Fruit fly (Drosophila melanogaster): Measurements from ENCODE around the gene Jig.

The Jig gene

DNA sequence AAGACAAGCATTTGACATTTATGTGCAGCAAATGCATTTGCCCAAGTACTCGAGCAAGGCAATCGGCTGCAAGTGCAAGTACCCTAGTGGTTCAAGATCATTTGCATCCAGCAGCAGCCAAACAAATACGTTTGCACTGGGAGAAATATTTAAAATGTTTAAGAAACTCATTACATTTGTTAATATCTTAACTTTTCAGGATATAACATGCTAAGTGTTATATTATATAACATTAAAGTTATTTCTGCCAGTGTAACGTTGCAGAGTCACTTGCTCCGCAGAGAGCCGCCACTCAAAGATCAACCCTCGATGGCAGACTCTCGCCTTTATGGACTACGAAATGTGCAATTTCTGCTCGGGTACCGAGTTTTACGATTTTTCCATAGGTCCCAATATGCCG is 28.7 kb downstream of the Jig start (continued):
- TF ChIP-seq Meics (GFP tag; optimal IDR thresholded peaks at IDR 0.05) (no peak), HLH4C (GFP tag; IDR thresholded peaks at IDR 0.05; ENCODE audit: partially characterized antibody) (no peak), Sry-δ (GFP tag; optimal IDR thresholded peaks at IDR 0.05) (no peak), CG17385 (GFP tag; optimal IDR thresholded peaks at IDR 0.05) (no peak), Pdp1 (GFP tag; optimal IDR thresholded peaks at IDR 0.05) (peak in 1 of 2 experiments; percentile 85), Mad (GFP tag; optimal IDR thresholded peaks at IDR 0.05) (no peak), Elba2 (GFP tag; optimal IDR thresholded peaks at IDR 0.05) (no peak), wdn (GFP tag; IDR thresholded peaks at IDR 0.05) (no peak), CG18262 (tag; optimal IDR thresholded peaks at IDR 0.05) (peak; percentile 41), lola (GFP tag; optimal IDR thresholded peaks at IDR 0.05) (peak in 1 of 3 experiments; percentile 39), sob (GFP tag; IDR thresholded peaks at IDR 0.05) (no peak), CG10543 (GFP tag; optimal IDR thresholded peaks at IDR 0.05) (no peak), Dp (GFP tag; optimal IDR thresholded peaks at IDR 0.05) (no peak), CG32767 (GFP tag; IDR thresholded peaks at IDR 0.05) (no peak), Chrac-16 (GFP tag; optimal IDR thresholded peaks at IDR 0.05) (peak; percentile 39), HmgZ (tag; optimal IDR thresholded peaks at IDR 0.05) (no peak), twi (tag; optimal IDR thresholded peaks at IDR 0.05) (peak; percentile 90), stwl (tag; optimal IDR thresholded peaks at IDR 0.05) (no peak), B-H1 (GFP tag; IDR thresholded peaks at IDR 0.05) (no peak), fd102C (GFP tag; optimal IDR thresholded peaks at IDR 0.05) (peak; percentile 19), vnd (GFP tag; IDR thresholded peaks at IDR 0.05; ENCODE audit: partially characterized antibody) (no peak), mirr (GFP tag; optimal IDR thresholded peaks at IDR 0.05) (no peak), gcm2 (GFP tag; optimal IDR thresholded peaks at IDR 0.05) (no peak), CG14965 (GFP tag; optimal IDR thresholded peaks at IDR 0.05; ENCODE audit: borderline replicate concordance) (no peak), run (tag; optimal IDR thresholded peaks at IDR 0.05) (no peak), CG12391 (tag; optimal IDR thresholded peaks at IDR 0.05) (peak; percentile 40), Bgb (GFP tag; IDR thresholded peaks at IDR 0.05; ENCODE audit: partially characterized antibody) (no peak), CG8924 (tag; optimal IDR thresholded peaks at IDR 0.05) (peak; percentile 48), sqz (GFP tag; optimal IDR thresholded peaks at IDR 0.05) (no peak), knrl (GFP tag; IDR thresholded peaks at IDR 0.05; ENCODE audit: partially characterized antibody) (no peak), CG4404 (GFP tag; IDR thresholded peaks at IDR 0.05) (peak; percentile 56), Sry-β (GFP tag; optimal IDR thresholded peaks at IDR 0.05) (no peak), HmgD (GFP tag; optimal IDR thresholded peaks at IDR 0.05) (no peak), en (GFP tag; optimal IDR thresholded peaks at IDR 0.05) (no peak), CG13775 (GFP tag; optimal IDR thresholded peaks at IDR 0.05) (peak; percentile 5), CG7786 (GFP tag; optimal IDR thresholded peaks at IDR 0.05) (no peak), CG11560 (tag; IDR thresholded peaks at IDR 0.05) (no peak), nerfin-2 (GFP tag; IDR thresholded peaks at IDR 0.05; ENCODE audit: partially characterized antibody) (no peak), fd3F (GFP tag; optimal IDR thresholded peaks at IDR 0.05) (no peak), CG34422 (GFP tag; IDR thresholded peaks at IDR 0.05) (no peak), CG3847 (GFP tag; IDR thresholded peaks at IDR 0.05) (no peak), CG12744 (GFP tag; optimal IDR thresholded peaks at IDR 0.05) (no peak), zfh1 (GFP tag; IDR thresholded peaks at IDR 0.05) (peak; percentile 56; the same call in 2 of the 3 replicates), sisA (GFP tag; IDR thresholded peaks at IDR 0.05) (no peak), Ravus (GFP tag; IDR thresholded peaks at IDR 0.05) (no peak), cato (GFP tag; optimal IDR thresholded peaks at IDR 0.05; ENCODE audit: borderline replicate concordance) (no peak), CG7839 (tag; optimal IDR thresholded peaks at IDR 0.05) (no peak), Ada2b (GFP tag; IDR thresholded peaks at IDR 0.05) (no peak), crol (GFP tag; IDR thresholded peaks at IDR 0.05) (peak; percentile 23; the same call in 1 of the 2 replicates), CG9817 (tag; optimal IDR thresholded peaks at IDR 0.05) (no peak), CG10654 (GFP tag; optimal IDR thresholded peaks at IDR 0.05) (no peak)
